Fruit fly (Drosophila melanogaster) whole organism, prepupa: Measurements from ENCODE around the gene CG14411.

Experiments
- CG10669 ChIP-seq: fragments of 200-800 bp; sonication (Bioruptor generic); optimal IDR thresholded peaks from 3 replicates; lab custom pipeline; 2018; ENCODE audit warnings: missing biosample characterization, mild to moderate bottlenecking, missing genetic modification characterization, moderate library complexity
- CG3919 ChIP-seq: fragments of 200-800 bp; sonication (Bioruptor generic); optimal IDR thresholded peaks from 3 replicates; lab custom pipeline; 2016; ENCODE audit warnings: missing biosample characterization, missing genetic modification characterization
- CG8119 ChIP-seq: fragments of 200-800 bp; sonication (Bioruptor generic); IDR thresholded peaks from 3 replicates; pipeline ENCODE4 v1.3.6; 2022; ENCODE audit warnings: missing biosample characterization, missing genetic modification characterization
- Eip78C ChIP-seq: fragments of 200-800 bp; sonication (Bioruptor generic); peaks from one replicate; lab custom pipeline; 2016; ENCODE audit warnings: missing biosample characterization, missing genetic modification characterization
- Gug ChIP-seq: fragments of 200-800 bp; sonication (Bioruptor generic); IDR thresholded peaks from 2 replicates; pipeline ENCODE4 v1.3.6; 2022; ENCODE audit warnings: missing biosample characterization, missing genetic modification characterization
- Hr38 ChIP-seq: sonication (Bioruptor generic); optimal IDR thresholded peaks from 2 replicates; lab custom pipeline; 2016; ENCODE audit warnings: missing biosample characterization, missing genetic modification characterization
- Sox102F ChIP-seq: fragments of 200-800 bp; sonication (Bioruptor generic); optimal IDR thresholded peaks from 2 replicates; lab custom pipeline; 2016; ENCODE audit warnings: missing biosample characterization, mild to moderate bottlenecking, missing genetic modification characterization
- Sox15 ChIP-seq: fragments of 200-800 bp; sonication (Bioruptor generic); optimal IDR thresholded peaks from 3 replicates; lab custom pipeline; 2016; ENCODE audit warnings: missing biosample characterization, missing genetic modification characterization
- cyc ChIP-seq: fragments of 200-800 bp; sonication (Bioruptor generic); optimal IDR thresholded peaks from 3 replicates; lab custom pipeline; 2016; ENCODE audit warnings: missing biosample characterization, missing genetic modification characterization
- dsx ChIP-seq: fragments of 200-800 bp; optimal IDR thresholded peaks from 3 replicates; lab custom pipeline; 2019; ENCODE audit warnings: missing biosample characterization, mild to moderate bottlenecking, missing genetic modification characterization, moderate library complexity; ENCODE audit not compliant: poor library complexity, severe bottlenecking
- pdm3 ChIP-seq: fragments of 200-800 bp; sonication (Bioruptor generic); optimal IDR thresholded peaks from 3 replicates; lab custom pipeline; 2016; ENCODE audit warnings: missing biosample characterization, missing genetic modification characterization
- salr ChIP-seq, 2 experiments: fragments of 200-800 bp; sonication (Bioruptor generic); optimal IDR thresholded peaks; 3 replicates each; lab custom pipeline; 2016 to 2018; ENCODE audit warnings: missing biosample characterization in 2 of 2, missing genetic modification characterization in 2 of 2, mild to moderate bottlenecking in 1 of 2

- TF ChIP-seq salr (GFP tag; optimal IDR thresholded peaks at IDR 0.05; lab: Kevin White, UChicago) (no peak), CG10669 (no peak), Gug (GFP tag; lab: Robert Waterston, UW) (no peak), CG8119 (GFP tag; lab: Robert Waterston, UW) (no peak), cyc (no peak), dsx (no peak), pdm3 (GFP tag; lab: Kevin White, UChicago) (no peak), Hr38 (GFP tag; lab: Kevin White, UChicago) (no peak), Sox15 (GFP tag; lab: Kevin White, UChicago) (no peak), Sox102F (no peak), CG3919 (no peak), Eip78C (no peak)
Observed at dm6 chrX:14878917-14879316, 46.5 kb downstream of the CG14411 start.
